Worm (Caenorhabditis elegans) whole organism, L4/young adult: ENCODE results near the gene H25K10.1.

ENCODE experiments used
- W03F9.2 ChIP-seq: fragments of 150-350 bp; optimal IDR thresholded peaks from 2 replicates; lab custom pipeline; 2014; ENCODE audit warnings: missing biosample characterization, missing genetic modification characterization
- dao-5 ChIP-seq: sonication (generic microtip); optimal IDR thresholded peaks from 2 replicates; lab custom pipeline; 2016; ENCODE audit warnings: missing genotype, missing genetic modification characterization, moderate library complexity, missing compliant biosample characterization
- him-1 ChIP-seq: sonication (generic microtip); optimal IDR thresholded peaks from 2 replicates; lab custom pipeline; 2016; ENCODE audit warnings: missing genotype, missing genetic modification reagents, missing genetic modification characterization, missing compliant biosample characterization

DNA sequence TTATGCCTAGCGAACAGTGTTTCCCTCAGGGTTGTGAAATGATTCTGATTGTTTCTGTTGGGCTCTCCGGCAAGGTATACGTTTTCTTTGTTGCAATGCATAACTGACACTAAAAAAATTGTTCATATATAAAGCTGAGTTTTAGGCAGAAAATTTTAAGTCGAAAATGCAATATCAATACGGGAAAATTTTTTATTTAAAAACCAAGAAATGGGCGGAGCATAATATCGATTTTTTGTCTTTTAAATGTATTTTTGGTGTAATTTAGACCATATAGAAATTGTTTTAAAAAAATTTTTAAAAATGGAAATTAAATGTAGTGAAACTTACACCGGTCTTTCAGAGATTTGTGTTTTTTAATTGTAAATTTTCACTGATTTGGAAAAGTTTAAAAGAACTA, 17.7 kb upstream of the H25K10.1 start, which contains the start of gene Y105C5B.1413:
- TF ChIP-seq dao-5 = no peak
- no peak for TF ChIP-seq him-1 (tag; lab: Kevin White, UChicago)
- TF ChIP-seq W03F9.2 (tag; lab: Kevin White, UChicago) = no peak
